Worm (Caenorhabditis elegans) whole organism, L1 larva: Measurements from ENCODE around the gene prx-13.
A peak's percentile ranks its signal among the peaks of the same experiment; 100 is the strongest.

Source experiments
- F16B12.6 ChIP-seq: fragments of 150-350 bp; optimal IDR thresholded peaks from 2 replicates; lab custom pipeline; 2014; ENCODE audit warnings: missing biosample characterization, missing genetic modification characterization
- aly-2 ChIP-seq: fragments of 150-350 bp; optimal IDR thresholded peaks from 2 replicates; lab custom pipeline; 2014; ENCODE audit warnings: missing biosample characterization, missing genetic modification characterization
- ama-1 ChIP-seq: fragments of 150-350 bp; optimal IDR thresholded peaks from 2 replicates; lab custom pipeline; 2014
- blmp-1 ChIP-seq: fragments of 150-350 bp; optimal IDR thresholded peaks from 2 replicates; lab custom pipeline; 2014; ENCODE audit warnings: missing biosample characterization, missing genetic modification characterization
- ceh-63 ChIP-seq: fragments of 200-800 bp; sonication (Bioruptor generic); optimal IDR thresholded peaks from 2 replicates; lab custom pipeline; 2018; ENCODE audit warnings: mild to moderate bottlenecking, missing genetic modification characterization, missing compliant biosample characterization
- ceh-88 ChIP-seq: fragments of 200-800 bp; sonication (Bioruptor generic); IDR thresholded peaks from 2 replicates; pipeline ENCODE4 v1.3.6; 2022; ENCODE audit warnings: missing genetic modification characterization, missing compliant biosample characterization
- dsc-1 ChIP-seq: sonication (generic microtip); optimal IDR thresholded peaks from 2 replicates; lab custom pipeline; 2016; ENCODE audit warnings: mild to moderate bottlenecking, missing genetic modification characterization, missing compliant biosample characterization
- efl-1 ChIP-seq, 4 experiments: fragments of 150-350 bp; optimal IDR thresholded peaks in 3 of 4; peaks in 1 of 4; 1 replicate in 1 of 4; 2 replicates in 3 of 4; lab custom pipeline; 2014; ENCODE audit warnings: missing biosample characterization in 2 of 4, missing genetic modification characterization in 2 of 4, missing genetic modification reagents in 2 of 4
- efl-3 ChIP-seq: fragments of 200-800 bp; sonication (Bioruptor generic); optimal IDR thresholded peaks from 2 replicates; lab custom pipeline; 2018; ENCODE audit warnings: mild to moderate bottlenecking, missing genetic modification characterization, missing compliant biosample characterization
- egl-13 ChIP-seq: sonication (generic microtip); optimal IDR thresholded peaks from 2 replicates; lab custom pipeline; 2016; ENCODE audit warnings: missing genotype, missing genetic modification reagents, missing genetic modification characterization, missing compliant biosample characterization
- elt-2 ChIP-seq: sonication (generic microtip); optimal IDR thresholded peaks from 2 replicates; lab custom pipeline; 2016; ENCODE audit warnings: missing genetic modification characterization, mild to moderate bottlenecking, inconsistent platforms, missing compliant biosample characterization, missing genetic modification reagents
- elt-3 ChIP-seq, 6 experiments: fragments of 150-350 bp in 1 of 6; sonication (generic microtip); optimal IDR thresholded peaks; 2 replicates each; lab custom pipeline; 2017 to 2018; ENCODE audit warnings: missing biosample characterization in 6 of 6, missing genetic modification characterization in 6 of 6, inconsistent platforms in 1 of 6
- fkh-4 ChIP-seq: sonication (generic microtip); optimal IDR thresholded peaks from 2 replicates; lab custom pipeline; 2016; ENCODE audit warnings: missing compliant biosample characterization, missing genetic modification characterization, borderline replicate concordance
- fkh-8 ChIP-seq: sonication (generic microtip); optimal IDR thresholded peaks from 2 replicates; lab custom pipeline; 2016; ENCODE audit warnings: mild to moderate bottlenecking, missing genetic modification characterization, missing compliant biosample characterization
- lin-15B ChIP-seq: fragments of 150-350 bp; sonication (generic microtip); optimal IDR thresholded peaks from 3 replicates; lab custom pipeline; 2014; ENCODE audit warnings: missing biosample characterization, missing genetic modification characterization
- lin-35 ChIP-seq, 2 experiments: fragments of 150-350 bp; optimal IDR thresholded peaks; 2 replicates each; lab custom pipeline; 2014; ENCODE audit warnings: missing biosample characterization in 2 of 2, missing genetic modification characterization in 2 of 2, missing genetic modification reagents in 2 of 2
- lir-3 ChIP-seq: sonication (generic microtip); optimal IDR thresholded peaks from 2 replicates; lab custom pipeline; 2016; ENCODE audit warnings: mild to moderate bottlenecking, missing genetic modification characterization, moderate library complexity, missing compliant biosample characterization; ENCODE audit not compliant: poor library complexity
- mab-9 ChIP-seq: fragments of 200-800 bp; sonication (Bioruptor generic); IDR thresholded peaks from 2 replicates; pipeline ENCODE4 v1.3.6; 2022; ENCODE audit warnings: missing genetic modification reagents, missing genetic modification characterization, missing compliant biosample characterization
- nhr-20 ChIP-seq: sonication (generic microtip); optimal IDR thresholded peaks from 2 replicates; lab custom pipeline; 2016; ENCODE audit warnings: mild to moderate bottlenecking, missing genetic modification characterization, missing compliant biosample characterization
- nhr-28 ChIP-seq: fragments of 150-350 bp; optimal IDR thresholded peaks from 2 replicates; lab custom pipeline; 2014; ENCODE audit warnings: missing biosample characterization, missing genetic modification characterization
- nhr-84 ChIP-seq: sonication (generic microtip); optimal IDR thresholded peaks from 2 replicates; lab custom pipeline; 2017; ENCODE audit warnings: missing biosample characterization, missing genetic modification characterization
- nhr-85 ChIP-seq: sonication (generic microtip); peaks from one replicate; lab custom pipeline; 2016; ENCODE audit warnings: missing genetic modification characterization, inconsistent platforms, missing compliant biosample characterization
- nhr-90 ChIP-seq: sonication (generic microtip); optimal IDR thresholded peaks from 2 replicates; lab custom pipeline; 2016; ENCODE audit warnings: mild to moderate bottlenecking, missing genetic modification characterization, missing compliant biosample characterization; ENCODE audit not compliant: poor library complexity
- pax-3 ChIP-seq: fragments of 200-800 bp; sonication (Bioruptor generic); optimal IDR thresholded peaks from 2 replicates; lab custom pipeline; 2018; ENCODE audit warnings: mild to moderate bottlenecking, missing genetic modification characterization, moderate library complexity, missing compliant biosample characterization
- pqm-1 ChIP-seq: sonication (generic microtip); optimal IDR thresholded peaks from 3 replicates; lab custom pipeline; 2017; ENCODE audit warnings: missing biosample characterization, missing genetic modification characterization
- rnt-1 ChIP-seq: sonication (generic microtip); optimal IDR thresholded peaks from 2 replicates; lab custom pipeline; 2016; ENCODE audit warnings: mild to moderate bottlenecking, missing genetic modification characterization, moderate library complexity, missing compliant biosample characterization
- snpc-4 ChIP-seq: fragments of 150-350 bp; optimal IDR thresholded peaks from 2 replicates; lab custom pipeline; 2014; ENCODE audit warnings: missing biosample characterization, missing genetic modification characterization
- snu-23 ChIP-seq: sonication (generic microtip); optimal IDR thresholded peaks from 2 replicates; lab custom pipeline; 2016; ENCODE audit warnings: missing genetic modification characterization, missing compliant biosample characterization
- swsn-7 ChIP-seq: sonication (generic microtip); optimal IDR thresholded peaks from 2 replicates; lab custom pipeline; 2016; ENCODE audit warnings: missing genetic modification characterization, missing compliant biosample characterization
- tlp-1 ChIP-seq: fragments of 150-350 bp; optimal IDR thresholded peaks from 2 replicates; lab custom pipeline; 2014; ENCODE audit warnings: missing biosample characterization, missing genetic modification characterization
- unc-30 ChIP-seq: sonication (generic microtip); optimal IDR thresholded peaks from 2 replicates; lab custom pipeline; 2017; ENCODE audit warnings: missing biosample characterization, missing genetic modification characterization
- unc-98 ChIP-seq: fragments of 200-800 bp; sonication (Bioruptor generic); IDR thresholded peaks from 2 replicates; pipeline ENCODE4 v1.3.6; 2022; ENCODE audit warnings: missing genetic modification characterization, missing compliant biosample characterization
- zag-1 ChIP-seq: fragments of 150-350 bp; optimal IDR thresholded peaks from 2 replicates; lab custom pipeline; 2014; ENCODE audit warnings: missing biosample characterization, missing genetic modification characterization

Gene prx-13

DNA sequence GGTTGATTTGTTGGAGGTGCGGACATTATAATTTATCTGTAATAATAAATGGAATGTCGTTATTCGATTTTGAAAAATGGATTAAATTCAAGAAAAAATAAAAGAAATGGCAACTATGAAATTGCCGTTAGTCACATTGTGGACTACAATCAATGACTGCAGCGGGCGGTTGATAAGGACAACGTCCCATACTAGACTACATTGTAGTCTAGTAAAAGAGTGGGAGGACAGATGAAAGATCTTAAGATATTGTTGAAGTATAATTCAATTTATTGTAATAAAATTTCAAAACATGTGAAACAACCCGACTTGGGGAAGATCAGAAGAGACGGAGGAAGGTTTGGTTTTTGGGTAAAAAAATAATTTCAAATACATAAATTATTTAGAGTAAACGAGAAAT, at the start of gene prx-13, which contains the start of gene ada-2:
Gene prx-13, minus strand, starts transcription at position 38 of the 400 bp plus-strand sequence.
Gene ada-2, plus strand, starts transcription at position 282 of the 400 bp plus-strand sequence.
- TF ChIP-seq lin-15B (tag; lab: Kevin White, UChicago), result no peak
- peak; percentile 12 for TF ChIP-seq snu-23
- peak; percentile 45 for TF ChIP-seq elt-2
- TF ChIP-seq lin-35 (GFP tag; optimal IDR thresholded peaks at IDR 0.05; lab: Kevin White, UChicago), result peak in 1 of 2 experiments; percentile 14
- no peak for TF ChIP-seq nhr-28 (tag; lab: Kevin White, UChicago)
- TF ChIP-seq nhr-20, result peak; percentile 85
- TF ChIP-seq unc-98 (GFP tag; lab: Robert Waterston, UW), result no peak
- no peak for TF ChIP-seq efl-1 (optimal IDR thresholded peaks at IDR 0.05; lab: Kevin White, UChicago)
- peak in 1 of 2 experiments; percentile 78 for TF ChIP-seq efl-1 (GFP tag; optimal IDR thresholded peaks at IDR 0.05 in 1 of 2; lab: Kevin White, UChicago)
- no peak for TF ChIP-seq dsc-1 (tag; lab: Kevin White, UChicago)
- TF ChIP-seq elt-3 (tag; optimal IDR thresholded peaks at IDR 0.05; lab: Kevin White, UChicago), result peak in 1 of 6 experiments; percentile 29

DNA sequence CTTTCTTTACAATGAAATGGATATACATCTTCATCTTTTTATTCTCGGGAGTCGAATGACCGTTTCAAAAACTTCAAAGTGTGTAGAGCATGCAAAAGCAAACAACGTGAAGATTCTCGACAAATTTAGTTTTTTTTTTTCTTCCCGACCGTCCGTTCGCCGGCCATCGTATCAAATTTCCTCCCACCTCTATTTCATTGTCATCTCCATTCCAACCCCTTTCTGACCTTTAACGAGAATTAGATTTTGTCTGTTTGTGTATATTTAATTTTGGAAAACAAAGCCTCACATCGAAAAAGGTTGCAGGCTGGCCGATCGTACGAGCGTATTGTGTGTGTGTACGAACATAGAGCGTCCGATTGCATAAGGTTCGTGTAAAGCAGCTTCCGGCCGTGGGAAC, 47.2 kb upstream of the prx-13 start, which contains the start of gene C30G12.1:
Gene C30G12.1, plus strand, starts transcription at position 301 of the 400 bp plus-strand sequence.
- TF ChIP-seq blmp-1 (tag; lab: Kevin White, UChicago) (no peak), fkh-8 (tag; lab: Kevin White, UChicago) (no peak), ceh-63 (GFP tag; lab: Kevin White, UChicago) (no peak), unc-30 (tag; lab: Kevin White, UChicago) (no peak), rnt-1 (no peak), nhr-20 (no peak), efl-1 (optimal IDR thresholded peaks at IDR 0.05; lab: Kevin White, UChicago) (no peak), efl-1 (GFP tag; optimal IDR thresholded peaks at IDR 0.05 in 1 of 2; lab: Kevin White, UChicago) (peak in 1 of 2 experiments; percentile 17)

DNA sequence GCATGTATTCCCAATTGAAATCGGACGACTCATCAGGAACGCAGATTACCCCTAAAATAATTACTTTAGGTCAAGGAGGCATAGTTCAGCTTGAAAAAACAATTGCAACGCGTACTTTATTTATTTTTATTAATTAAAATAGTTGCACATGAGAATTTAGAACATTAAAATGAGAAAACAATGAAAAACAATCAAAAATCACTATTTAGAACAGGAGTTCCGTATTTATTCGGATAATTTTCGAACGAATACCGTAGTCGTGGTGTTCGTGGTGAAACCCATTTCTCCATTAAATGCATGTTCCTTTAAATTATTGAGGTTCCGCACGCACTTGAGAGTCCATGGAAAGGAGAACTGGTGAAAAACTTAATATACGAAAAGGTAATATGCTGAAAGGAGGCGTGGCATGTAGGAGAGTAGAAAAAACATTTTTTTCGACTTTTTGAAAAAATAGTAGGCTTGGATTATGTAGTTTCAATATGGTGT, 46.4 kb upstream of the prx-13 start, which contains the start of gene puf-8:
Gene puf-8, minus strand, starts transcription at position 51 of the 486 bp plus-strand sequence.
- TF ChIP-seq ama-1 (lab: Kevin White, UChicago) (no peak), aly-2 (tag; lab: Kevin White, UChicago) (no peak), nhr-84 (tag; lab: Kevin White, UChicago) (no peak), lin-35 (GFP tag; optimal IDR thresholded peaks at IDR 0.05; lab: Kevin White, UChicago) (no peak), snu-23 (no peak), egl-13 (tag; lab: Kevin White, UChicago) (no peak), F16B12.6 (tag; lab: Kevin White, UChicago) (no peak), mab-9 (no peak), ceh-88 (GFP tag; lab: Robert Waterston, UW) (no peak), nhr-85 (tag; lab: Kevin White, UChicago) (no peak), dsc-1 (tag; lab: Kevin White, UChicago) (no peak), pqm-1 (tag; lab: Kevin White, UChicago) (no peak), nhr-20 (no peak), efl-3 (GFP tag; lab: Kevin White, UChicago) (no peak), tlp-1 (no peak), nhr-90 (tag; lab: Kevin White, UChicago) (no peak), pax-3 (tag; lab: Kevin White, UChicago) (no peak), snpc-4 (tag; lab: Kevin White, UChicago) (no peak), fkh-4 (tag; lab: Kevin White, UChicago) (no peak)

DNA sequence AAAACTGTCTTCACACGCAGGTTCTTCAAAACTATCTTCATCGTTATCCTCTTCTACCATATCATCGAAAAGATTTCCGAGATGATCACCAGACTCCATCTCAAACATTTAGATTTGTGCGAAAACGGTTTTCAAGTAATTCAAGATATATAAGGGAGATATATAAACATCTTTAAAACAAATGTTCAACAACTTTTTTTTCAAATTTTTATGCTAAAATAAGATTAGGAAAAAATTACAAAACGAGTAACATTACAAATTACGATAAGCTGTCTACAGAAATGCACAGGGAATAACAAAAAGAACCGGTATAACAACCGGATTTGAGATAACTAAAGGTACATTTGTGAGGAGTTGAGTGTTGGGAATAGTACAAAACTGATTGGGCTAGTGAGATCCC, 44.1 kb upstream of the prx-13 start, which contains the start of gene C30G12.6:
Gene C30G12.6, minus strand, starts transcription at position 101 of the 400 bp plus-strand sequence.
- TF ChIP-seq nhr-85 (tag; lab: Kevin White, UChicago), result peak; percentile 14
- TF ChIP-seq swsn-7, result no peak
- no peak for TF ChIP-seq unc-30 (tag; lab: Kevin White, UChicago)
- no peak for TF ChIP-seq zag-1
- no peak for TF ChIP-seq lir-3 (tag; lab: Kevin White, UChicago)
